Fruit fly (Drosophila melanogaster) ovary, adult (tissue): ENCODE data around the gene CG11889.

Experiments
- CG17801 ChIP-seq: fragments of 200-800 bp; optimal IDR thresholded peaks from 2 replicates; lab custom pipeline; 2019; ENCODE audit warnings: missing biosample characterization, mild to moderate bottlenecking, missing genetic modification characterization, moderate library complexity; ENCODE audit not compliant: partially characterized antibody

The CG11889 gene

dm6 chr3R:25292864-25293284 lies 22.9 kb downstream of the CG11889 start, which contains the start of gene CG31098:
Gene CG31098, minus strand, starts transcription at chr3R:25292977.
- peak; percentile 90 for TF ChIP-seq CG17801

- TF ChIP-seq CG17801, result no peak
Measured at dm6 chr3R:25295320-25296020, 25.5 kb downstream of the CG11889 start, which contains the start of gene CG31102. Gene CG31102, minus strand, starts transcription at chr3R:25295594.

DNA sequence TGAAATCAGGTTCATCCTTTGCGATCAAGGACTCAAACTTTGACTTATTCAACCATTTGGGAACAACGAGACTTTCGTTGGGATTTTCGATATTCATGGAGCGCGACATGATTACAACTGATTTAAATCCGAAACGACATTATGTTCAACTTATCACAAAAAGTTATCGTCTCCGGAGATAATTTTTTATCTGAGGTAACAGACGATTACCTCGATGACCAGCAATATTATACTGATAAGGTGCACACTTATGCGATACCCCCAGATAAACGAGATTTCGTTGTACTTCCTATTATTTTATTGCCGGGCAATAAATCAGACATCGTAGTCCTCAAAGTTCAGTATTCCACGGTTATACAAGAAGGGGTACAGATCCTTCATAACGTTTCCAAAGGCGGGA lies 27.7 kb downstream of the CG11889 start, which contains the start of gene CG31097:
Gene CG31097 (minus strand): TSS at position 101 of the 400 bp plus-strand sequence.
- no peak for TF ChIP-seq CG17801

DNA sequence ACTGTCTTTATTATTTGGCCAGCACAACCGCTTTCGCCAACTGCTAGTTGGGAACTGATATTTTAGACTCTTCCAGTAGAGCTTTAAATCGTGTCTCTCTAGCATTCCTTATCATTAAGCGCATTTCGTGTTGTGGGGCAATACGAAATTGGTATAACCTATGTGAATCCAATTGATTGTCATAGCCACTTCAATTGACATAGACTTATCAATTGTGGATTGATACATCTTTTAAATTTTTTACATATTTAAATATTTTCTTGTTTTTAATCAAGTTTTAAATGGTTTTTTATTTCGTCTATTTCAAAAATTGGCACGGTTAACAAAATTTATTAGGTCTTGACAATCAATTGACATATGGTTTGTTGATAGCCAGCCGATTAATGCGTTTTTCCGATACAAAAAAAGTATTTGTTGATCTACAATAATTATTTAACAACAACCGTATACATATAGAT lies 29.5 kb downstream of the CG11889 start, which contains the start of gene CG31288:
Gene CG31288 (minus strand): TSS at position 51 of the 458 bp plus-strand sequence.
- no peak for TF ChIP-seq CG17801

DNA sequence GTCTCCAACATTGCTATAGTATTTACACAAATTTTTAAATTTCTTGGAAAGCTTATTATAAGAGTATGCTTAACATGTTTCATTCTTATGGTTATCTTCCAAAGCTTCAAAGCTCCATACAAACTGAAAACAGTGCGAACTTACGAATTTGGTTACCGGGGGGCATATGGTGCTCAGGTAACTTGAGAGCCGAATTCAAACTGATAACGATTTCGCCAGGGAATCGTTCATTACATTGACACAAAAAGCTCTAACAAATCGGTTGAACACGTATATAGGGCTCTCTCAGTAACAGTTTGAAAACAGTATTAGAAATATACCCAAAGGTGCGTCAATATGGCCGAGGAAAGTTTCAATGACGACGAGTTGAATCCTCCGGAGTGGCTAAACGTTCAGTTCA lies 30.6 kb downstream of the CG11889 start, which contains the start of gene CG13659:
Gene CG13659 (plus strand): TSS at position 317 of the 400 bp plus-strand sequence.
- no peak for TF ChIP-seq CG17801

DNA sequence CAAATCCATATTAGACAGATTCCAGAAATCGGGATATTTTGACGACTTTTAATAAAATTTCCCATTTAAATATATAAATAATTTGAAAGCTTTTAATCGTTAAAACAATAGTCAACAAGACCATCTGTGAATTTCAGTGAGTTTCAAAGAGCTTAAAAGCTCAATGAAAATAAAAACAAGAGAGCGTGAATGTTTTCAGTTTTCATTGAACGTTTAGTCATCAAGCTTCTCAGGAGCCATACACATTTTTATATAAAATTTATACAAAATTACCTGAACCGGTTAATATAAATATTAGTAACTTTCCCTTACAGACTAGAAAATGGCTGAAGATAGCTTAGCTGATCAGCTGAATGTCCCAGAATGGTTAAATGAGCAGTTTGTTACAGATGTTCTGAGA lies 32.2 kb downstream of the CG11889 start, which contains the start of gene CG31370:
Gene CG31370 (plus strand): TSS at position 226 of the 400 bp plus-strand sequence.
- no peak for TF ChIP-seq CG17801

DNA sequence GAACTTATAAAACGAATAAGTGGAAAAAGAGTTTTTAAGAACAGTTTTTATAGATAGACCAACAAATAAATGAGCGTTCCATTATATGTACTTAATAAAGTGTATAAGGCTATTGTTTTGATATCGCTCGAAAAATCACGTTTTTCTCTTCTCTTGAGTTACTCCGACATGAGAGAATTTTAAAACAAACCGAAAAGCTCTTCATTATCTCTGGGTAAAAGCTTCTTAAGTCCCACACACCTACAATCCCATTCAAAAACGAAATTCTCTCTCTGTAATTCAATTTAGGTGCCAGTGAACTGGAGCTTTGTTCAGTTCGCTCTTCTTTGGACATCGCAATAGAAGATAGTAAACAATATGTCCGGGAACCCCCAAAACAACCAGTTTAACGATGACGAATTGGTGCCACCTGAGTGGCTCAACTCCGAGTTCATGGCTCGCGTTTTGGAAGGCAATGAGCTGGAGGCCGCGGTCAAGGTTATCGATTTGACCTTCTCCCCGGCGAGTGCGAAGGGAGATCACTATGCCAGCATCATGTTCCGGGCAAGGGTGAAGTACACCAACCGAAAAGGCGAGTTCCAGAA lies 33.9 kb downstream of the CG11889 start, which contains the start of gene CG31436:
Gene CG31436 (plus strand): TSS at position 281 of the 584 bp plus-strand sequence.
- peak; percentile 3 for TF ChIP-seq CG17801

dm6 chr3R:25305822-25306544 lies 36.0 kb downstream of the CG11889 start:
- no peak for TF ChIP-seq CG17801

DNA sequence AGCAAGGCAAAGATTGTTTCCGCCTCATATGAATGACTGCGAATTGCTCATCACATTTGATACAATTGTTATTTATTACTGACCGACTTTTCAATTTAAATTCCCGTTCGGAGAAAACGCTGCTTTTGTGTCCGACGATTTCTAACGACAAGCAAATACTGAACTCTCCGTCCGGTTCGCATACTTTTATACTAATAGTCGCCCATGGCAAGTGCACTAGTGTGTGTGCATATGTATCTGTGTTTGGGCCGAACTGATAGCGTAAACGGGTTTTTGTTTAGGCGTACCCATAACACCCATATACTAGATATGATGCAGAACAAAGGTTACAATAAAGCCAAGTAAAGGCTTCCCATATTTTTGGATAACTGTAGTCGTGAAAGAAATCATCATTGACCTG lies 38.2 kb downstream of the CG11889 start, which contains the start of gene CG10550:
Gene CG10550 (minus strand): TSS at position 164 of the 400 bp plus-strand sequence.
- no peak for TF ChIP-seq CG17801

DNA sequence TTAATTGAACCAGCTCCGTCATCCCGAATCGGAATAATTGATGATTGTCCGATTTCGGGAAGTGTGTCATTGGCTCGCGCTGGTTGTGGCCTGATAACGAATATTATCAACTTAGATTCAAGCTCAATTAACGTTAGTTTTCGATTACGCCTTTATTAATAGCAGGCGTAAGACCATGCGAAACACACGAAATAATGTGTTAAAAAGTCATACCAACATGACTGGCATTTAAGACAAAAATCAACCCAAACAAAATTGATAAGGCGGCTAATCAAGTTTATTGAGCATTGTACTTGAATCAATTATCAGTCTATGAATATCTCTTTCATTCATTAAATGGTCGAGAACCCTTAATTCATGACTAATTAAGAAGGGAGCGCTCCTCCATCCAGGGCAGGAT lies 39.2 kb downstream of the CG11889 start:
- TF ChIP-seq CG17801, result no peak

DNA sequence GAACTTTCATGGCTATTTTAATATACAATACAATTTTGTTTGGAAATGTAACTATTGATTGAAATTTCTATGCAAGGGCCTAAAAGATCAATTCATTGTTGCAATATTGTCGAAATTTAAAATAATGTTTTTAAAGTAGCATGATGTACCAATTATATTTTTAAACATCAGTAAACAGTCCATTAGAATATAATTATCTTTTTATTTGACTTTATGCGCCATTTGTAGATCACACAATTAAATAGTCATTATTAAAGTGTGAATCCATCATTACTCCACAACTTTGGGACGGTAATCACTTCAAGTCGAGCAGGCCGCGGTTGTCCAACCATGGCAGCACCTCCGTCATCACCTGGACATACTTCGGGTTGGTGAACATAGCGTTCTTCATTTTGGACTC lies 40.8 kb downstream of the CG11889 start, which contains the start of gene CG31099:
Gene CG31099 (minus strand): TSS at position 101 of the 400 bp plus-strand sequence.
- TF ChIP-seq CG17801, result no peak

DNA sequence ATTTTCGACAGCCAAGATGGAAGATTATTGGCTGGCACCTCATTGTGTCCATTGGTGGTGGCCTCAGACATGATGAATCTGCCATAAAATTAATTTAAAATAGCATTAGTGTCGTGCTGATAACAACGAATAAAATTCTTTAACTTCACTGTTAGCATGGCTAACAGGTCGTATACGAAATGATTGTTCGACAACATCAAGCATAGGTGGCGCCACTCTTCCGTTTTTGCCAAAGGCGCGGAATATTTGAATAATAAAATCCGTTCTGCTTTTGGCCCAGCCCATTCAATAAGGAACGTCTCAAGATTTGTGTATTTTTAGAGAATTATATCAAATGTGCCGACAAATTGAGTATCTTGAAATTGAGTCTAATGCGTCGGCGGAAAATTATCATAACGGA lies 42.6 kb downstream of the CG11889 start:
- no peak for TF ChIP-seq CG17801

DNA sequence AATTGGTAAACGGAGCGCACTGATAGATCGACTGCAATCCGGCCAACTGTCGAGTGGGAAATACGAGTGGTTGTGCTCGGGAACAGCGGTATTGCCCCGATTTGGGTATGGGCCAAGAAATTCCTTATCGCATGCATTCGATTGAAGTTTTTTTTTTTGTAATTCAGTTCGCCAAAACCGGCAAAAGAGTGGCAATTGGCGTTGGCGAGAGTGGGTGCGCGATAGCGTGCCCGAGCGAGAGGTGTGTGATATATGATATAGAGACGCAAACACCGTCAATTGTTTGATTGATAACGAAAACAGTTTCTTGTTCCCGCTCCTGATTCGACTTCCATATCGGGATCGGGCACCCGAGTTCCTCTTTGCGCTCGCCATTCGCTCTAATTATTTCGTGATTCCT lies 43.8 kb downstream of the CG11889 start, which contains the start of gene CG31087:
Gene CG31087 (minus strand): TSS at position 63 of the 400 bp plus-strand sequence.
- TF ChIP-seq CG17801, result no peak

- TF ChIP-seq CG17801, result no peak
Measured at dm6 chr3R:25316016-25316415, 46.0 kb downstream of the CG11889 start, which contains the start of gene CG10559. Gene CG10559, minus strand, starts transcription at chr3R:25316116.

dm6 chr3R:25318011-25318410 lies 48.0 kb downstream of the CG11889 start, which contains the start of gene CG10553:
Gene CG10553, minus strand, starts transcription at chr3R:25318111.
- TF ChIP-seq CG17801, result no peak

- TF ChIP-seq CG17801, result no peak
Measured at dm6 chr3R:25320051-25320705, 50.2 kb downstream of the CG11889 start, which contains the start of gene CG10560. Gene CG10560, minus strand, starts transcription at chr3R:25320101.
